Worm (Caenorhabditis elegans) whole organism, L1 larva: ENCODE measurements around the gene F25B5.3.
A peak's percentile ranks its signal among the peaks of the same experiment; 100 is the strongest.

Experiments used
- C04F5.9 ChIP-seq: sonication (generic microtip); optimal IDR thresholded peaks from 2 replicates; lab custom pipeline; 2016; ENCODE audit warnings: missing genetic modification characterization, missing compliant biosample characterization
- C34B4.2 ChIP-seq: sonication (generic microtip); optimal IDR thresholded peaks from 2 replicates; lab custom pipeline; 2017; ENCODE audit warnings: mild to moderate bottlenecking, missing genetic modification characterization, missing compliant biosample characterization
- Y116A8C.19 ChIP-seq: sonication (generic microtip); optimal IDR thresholded peaks from 2 replicates; lab custom pipeline; 2016; ENCODE audit warnings: missing compliant biosample characterization, missing genetic modification characterization, borderline replicate concordance
- aha-1 ChIP-seq: fragments of 150-350 bp; optimal IDR thresholded peaks from 2 replicates; lab custom pipeline; 2014; ENCODE audit warnings: missing biosample characterization, missing genetic modification characterization
- alr-1 ChIP-seq: fragments of 200-800 bp; sonication (Bioruptor generic); optimal IDR thresholded peaks from 2 replicates; lab custom pipeline; 2018; ENCODE audit warnings: borderline replicate concordance, mild to moderate bottlenecking, missing genetic modification characterization, missing compliant biosample characterization
- aly-2 ChIP-seq: fragments of 150-350 bp; optimal IDR thresholded peaks from 2 replicates; lab custom pipeline; 2014; ENCODE audit warnings: missing biosample characterization, missing genetic modification characterization
- ama-1 ChIP-seq: fragments of 150-350 bp; optimal IDR thresholded peaks from 2 replicates; lab custom pipeline; 2014
- ceh-8 ChIP-seq: fragments of 200-800 bp; sonication (Bioruptor generic); optimal IDR thresholded peaks from 2 replicates; lab custom pipeline; 2018; ENCODE audit warnings: mild to moderate bottlenecking, missing genetic modification characterization, moderate library complexity, missing compliant biosample characterization
- ceh-88 ChIP-seq: fragments of 200-800 bp; sonication (Bioruptor generic); IDR thresholded peaks from 2 replicates; pipeline ENCODE4 v1.3.6; 2022; ENCODE audit warnings: missing genetic modification characterization, missing compliant biosample characterization
- ceh-90 ChIP-seq: sonication (generic microtip); optimal IDR thresholded peaks from 2 replicates; lab custom pipeline; 2016; ENCODE audit warnings: missing genetic modification characterization, missing compliant biosample characterization
- dpl-1 ChIP-seq, 3 experiments: fragments of 150-350 bp in 2 of 3; sonication (generic microtip) in 1 of 3; optimal IDR thresholded peaks; 2 replicates each; lab custom pipeline; 2014 to 2017; ENCODE audit warnings: missing biosample characterization in 3 of 3, missing genetic modification characterization in 3 of 3, missing genetic modification reagents in 3 of 3
- dsc-1 ChIP-seq: sonication (generic microtip); optimal IDR thresholded peaks from 2 replicates; lab custom pipeline; 2016; ENCODE audit warnings: mild to moderate bottlenecking, missing genetic modification characterization, missing compliant biosample characterization
- egl-13 ChIP-seq: sonication (generic microtip); optimal IDR thresholded peaks from 2 replicates; lab custom pipeline; 2016; ENCODE audit warnings: missing genotype, missing genetic modification reagents, missing genetic modification characterization, missing compliant biosample characterization
- elt-3 ChIP-seq, 6 experiments: fragments of 150-350 bp in 1 of 6; sonication (generic microtip); optimal IDR thresholded peaks; 2 replicates each; lab custom pipeline; 2017 to 2018; ENCODE audit warnings: missing biosample characterization in 6 of 6, missing genetic modification characterization in 6 of 6, inconsistent platforms in 1 of 6
- ets-5 ChIP-seq: fragments of 200-800 bp; sonication (Bioruptor generic); IDR thresholded peaks from 2 replicates; pipeline ENCODE4 v1.3.6; 2022; ENCODE audit warnings: missing genetic modification characterization, missing compliant biosample characterization
- fkh-8 ChIP-seq: sonication (generic microtip); optimal IDR thresholded peaks from 2 replicates; lab custom pipeline; 2016; ENCODE audit warnings: mild to moderate bottlenecking, missing genetic modification characterization, missing compliant biosample characterization
- fos-1 ChIP-seq: fragments of 150-350 bp; optimal IDR thresholded peaks from 2 replicates; lab custom pipeline; 2014; ENCODE audit warnings: missing biosample characterization, missing genetic modification characterization
- hlh-17 ChIP-seq: fragments of 200-800 bp; sonication (Bioruptor generic); optimal IDR thresholded peaks from 2 replicates; lab custom pipeline; 2018; ENCODE audit warnings: missing genetic modification characterization, mild to moderate bottlenecking, missing compliant biosample characterization, moderate library complexity, borderline replicate concordance
- hlh-4 ChIP-seq: sonication (generic microtip); optimal IDR thresholded peaks from 2 replicates; lab custom pipeline; 2016; ENCODE audit warnings: mild to moderate bottlenecking, missing genetic modification characterization, missing compliant biosample characterization
- irx-1 ChIP-seq: sonication (generic microtip); optimal IDR thresholded peaks from 2 replicates; lab custom pipeline; 2016; ENCODE audit warnings: missing genetic modification characterization, missing compliant biosample characterization
- isw-1 ChIP-seq: fragments of 200-800 bp; sonication (Bioruptor generic); IDR thresholded peaks from 2 replicates; pipeline ENCODE4 v1.3.6; 2022; ENCODE audit warnings: missing genetic modification characterization, missing compliant biosample characterization
- lin-14 ChIP-seq: fragments of 200-800 bp; sonication (Bioruptor generic); optimal IDR thresholded peaks from 2 replicates; lab custom pipeline; 2018; ENCODE audit warnings: mild to moderate bottlenecking, missing genetic modification characterization, moderate library complexity, missing compliant biosample characterization
- lir-3 ChIP-seq: sonication (generic microtip); optimal IDR thresholded peaks from 2 replicates; lab custom pipeline; 2016; ENCODE audit warnings: mild to moderate bottlenecking, missing genetic modification characterization, moderate library complexity, missing compliant biosample characterization; ENCODE audit not compliant: poor library complexity
- lsy-2 ChIP-seq, 2 experiments: fragments of 150-350 bp; optimal IDR thresholded peaks; 2 replicates each; lab custom pipeline; 2014; ENCODE audit warnings: missing biosample characterization in 2 of 2, missing genetic modification characterization in 2 of 2
- mab-9 ChIP-seq: fragments of 200-800 bp; sonication (Bioruptor generic); IDR thresholded peaks from 2 replicates; pipeline ENCODE4 v1.3.6; 2022; ENCODE audit warnings: missing genetic modification reagents, missing genetic modification characterization, missing compliant biosample characterization
- mef-2 ChIP-seq: fragments of 150-350 bp; optimal IDR thresholded peaks from 2 replicates; lab custom pipeline; 2014; ENCODE audit warnings: missing biosample characterization, missing genetic modification characterization
- mep-1 ChIP-seq: fragments of 150-350 bp; optimal IDR thresholded peaks from 2 replicates; lab custom pipeline; 2014; ENCODE audit warnings: missing biosample characterization, missing genetic modification characterization
- nhr-12 ChIP-seq: sonication (generic microtip); optimal IDR thresholded peaks from 2 replicates; lab custom pipeline; 2017; ENCODE audit warnings: missing biosample characterization, missing genetic modification characterization
- nhr-19 ChIP-seq: fragments of 200-800 bp; sonication (Bioruptor generic); conservative IDR thresholded peaks from 2 replicates; pipeline ENCODE4 v1.3.6; 2022; ENCODE audit warnings: missing genetic modification characterization, missing compliant biosample characterization
- nhr-20 ChIP-seq: sonication (generic microtip); optimal IDR thresholded peaks from 2 replicates; lab custom pipeline; 2016; ENCODE audit warnings: mild to moderate bottlenecking, missing genetic modification characterization, missing compliant biosample characterization
- nhr-77 ChIP-seq: fragments of 150-350 bp; optimal IDR thresholded peaks from 2 replicates; lab custom pipeline; 2014; ENCODE audit warnings: missing biosample characterization, missing genetic modification characterization
- nhr-84 ChIP-seq: sonication (generic microtip); optimal IDR thresholded peaks from 2 replicates; lab custom pipeline; 2017; ENCODE audit warnings: missing biosample characterization, missing genetic modification characterization
- pax-3 ChIP-seq: fragments of 200-800 bp; sonication (Bioruptor generic); optimal IDR thresholded peaks from 2 replicates; lab custom pipeline; 2018; ENCODE audit warnings: mild to moderate bottlenecking, missing genetic modification characterization, moderate library complexity, missing compliant biosample characterization
- pqm-1 ChIP-seq: sonication (generic microtip); optimal IDR thresholded peaks from 3 replicates; lab custom pipeline; 2017; ENCODE audit warnings: missing biosample characterization, missing genetic modification characterization
- rnt-1 ChIP-seq: sonication (generic microtip); optimal IDR thresholded peaks from 2 replicates; lab custom pipeline; 2016; ENCODE audit warnings: mild to moderate bottlenecking, missing genetic modification characterization, moderate library complexity, missing compliant biosample characterization
- snpc-4 ChIP-seq: fragments of 150-350 bp; optimal IDR thresholded peaks from 2 replicates; lab custom pipeline; 2014; ENCODE audit warnings: missing biosample characterization, missing genetic modification characterization
- snu-23 ChIP-seq: sonication (generic microtip); optimal IDR thresholded peaks from 2 replicates; lab custom pipeline; 2016; ENCODE audit warnings: missing genetic modification characterization, missing compliant biosample characterization
- swsn-7 ChIP-seq: sonication (generic microtip); optimal IDR thresholded peaks from 2 replicates; lab custom pipeline; 2016; ENCODE audit warnings: missing genetic modification characterization, missing compliant biosample characterization
- tbx-2 ChIP-seq: sonication (generic microtip); optimal IDR thresholded peaks from 2 replicates; lab custom pipeline; 2016; ENCODE audit warnings: missing genetic modification characterization, missing compliant biosample characterization
- tlp-1 ChIP-seq: fragments of 150-350 bp; optimal IDR thresholded peaks from 2 replicates; lab custom pipeline; 2014; ENCODE audit warnings: missing biosample characterization, missing genetic modification characterization
- unc-130 ChIP-seq: fragments of 150-350 bp; optimal IDR thresholded peaks from 2 replicates; lab custom pipeline; 2017; ENCODE audit warnings: missing biosample characterization, missing genetic modification characterization, inconsistent platforms
- unc-30 ChIP-seq: sonication (generic microtip); optimal IDR thresholded peaks from 2 replicates; lab custom pipeline; 2017; ENCODE audit warnings: missing biosample characterization, missing genetic modification characterization
- unc-86 ChIP-seq: sonication (generic microtip); optimal IDR thresholded peaks from 2 replicates; lab custom pipeline; 2016; ENCODE audit warnings: missing genetic modification characterization, missing compliant biosample characterization
- vab-15 ChIP-seq: sonication (generic microtip); optimal IDR thresholded peaks from 2 replicates; lab custom pipeline; 2017; ENCODE audit warnings: missing genotype, mild to moderate bottlenecking, missing genetic modification characterization, missing compliant biosample characterization
- zip-4 ChIP-seq: fragments of 200-800 bp; sonication (Bioruptor generic); optimal IDR thresholded peaks from 2 replicates; lab custom pipeline; 2018; ENCODE audit warnings: mild to moderate bottlenecking, missing genetic modification characterization, moderate library complexity, missing compliant biosample characterization
- ztf-4 ChIP-seq: fragments of 150-350 bp; optimal IDR thresholded peaks from 2 replicates; lab custom pipeline; 2014; ENCODE audit warnings: missing biosample characterization, missing genetic modification characterization

Gene F25B5.3

DNA sequence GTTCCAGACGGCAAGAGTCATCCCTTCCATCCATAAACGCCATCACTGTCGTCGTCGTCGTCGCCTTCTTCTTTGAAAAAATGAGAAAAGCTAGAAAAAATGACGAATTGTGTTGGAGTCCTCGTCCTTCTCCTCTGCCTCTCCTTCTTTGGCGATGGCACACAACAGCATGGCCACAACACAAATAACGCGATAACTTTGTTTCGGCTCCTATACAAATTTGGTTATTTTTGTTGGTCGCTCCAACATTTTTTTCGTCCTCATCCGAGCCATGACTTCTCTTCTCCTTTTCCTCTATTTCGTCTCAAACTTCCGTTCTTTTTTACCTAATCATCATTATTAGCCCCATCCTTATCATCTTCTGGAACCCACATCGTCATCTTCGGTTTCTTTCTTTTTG lies 43.4 kb downstream of the F25B5.3 start (continued):
- no peak for TF ChIP-seq hlh-17 (GFP tag; lab: Kevin White, UChicago)
- no peak for TF ChIP-seq unc-86 (tag; lab: Kevin White, UChicago)
- no peak for TF ChIP-seq dsc-1 (tag; lab: Kevin White, UChicago)
- no peak for TF ChIP-seq aha-1 (tag; lab: Kevin White, UChicago)

DNA sequence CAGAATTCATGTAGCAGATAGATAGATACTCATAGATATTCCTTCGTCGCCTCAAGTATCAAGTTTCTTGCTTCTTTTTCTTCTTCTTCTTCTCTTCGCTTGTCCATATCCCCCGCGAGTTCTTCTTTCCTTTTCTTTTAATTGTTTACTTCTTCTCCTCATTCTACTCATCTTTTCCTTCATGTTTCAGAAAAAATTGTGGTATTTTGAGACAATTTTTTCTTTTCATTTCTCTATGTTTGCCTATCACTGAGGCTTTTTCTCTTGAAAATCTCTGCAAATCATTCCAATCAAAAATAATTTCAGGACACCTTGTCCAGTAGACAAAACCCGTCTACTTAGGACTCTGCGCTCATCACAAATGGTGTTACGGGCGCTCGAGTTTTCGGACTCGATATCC lies 44.2 kb downstream of the F25B5.3 start, which contains the start of gene T04C9.1:
Gene T04C9.1 (plus strand): TSS at position 301 of the 400 bp plus-strand sequence.
- TF ChIP-seq egl-13 (tag; lab: Kevin White, UChicago) (no peak), swsn-7 (tag; lab: Kevin White, UChicago) (no peak), tlp-1 (no peak), nhr-77 (tag; lab: Kevin White, UChicago) (no peak), snpc-4 (tag; lab: Kevin White, UChicago) (no peak), snu-23 (GFP tag; lab: Kevin White, UChicago) (no peak), ceh-88 (GFP tag; lab: Robert Waterston, UW) (no peak), nhr-84 (tag; lab: Kevin White, UChicago) (no peak), mep-1 (tag; lab: Kevin White, UChicago) (no peak), Y116A8C.19 (no peak), lir-3 (tag; lab: Kevin White, UChicago) (no peak), tbx-2 (tag; lab: Kevin White, UChicago) (no peak), ceh-90 (tag; lab: Kevin White, UChicago) (no peak), unc-130 (tag; lab: Kevin White, UChicago) (no peak), nhr-20 (no peak), unc-86 (tag; lab: Kevin White, UChicago) (no peak), mef-2 (tag; lab: Kevin White, UChicago) (no peak), hlh-4 (no peak)

DNA sequence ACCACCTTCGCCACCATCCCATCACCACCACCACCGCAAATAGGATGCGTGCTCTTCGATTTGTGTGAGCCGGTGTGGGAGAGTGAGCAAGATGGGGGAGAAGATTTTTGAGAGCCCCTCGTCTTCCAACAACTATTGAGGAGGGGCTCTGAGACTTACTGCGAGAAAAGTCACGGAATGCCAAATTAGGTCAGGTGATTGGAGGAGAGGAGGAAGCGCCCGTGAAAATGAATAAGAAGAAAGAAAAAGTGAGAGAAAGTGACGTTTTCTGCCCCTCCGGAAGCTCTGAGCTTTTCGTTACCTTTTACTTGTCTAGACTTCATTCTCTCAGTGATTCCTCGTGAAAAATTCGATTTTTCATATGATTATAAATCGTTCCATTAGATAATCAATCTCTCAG lies 50.0 kb downstream of the F25B5.3 start:
- TF ChIP-seq ceh-8 (peak; percentile 37), ztf-4 (tag; lab: Kevin White, UChicago) (no peak), lin-14 (GFP tag; lab: Kevin White, UChicago) (peak; percentile 55), fkh-8 (tag; lab: Kevin White, UChicago) (peak; percentile 36), aly-2 (tag; lab: Kevin White, UChicago) (no peak), mab-9 (GFP tag; lab: Robert Waterston, UW) (0 out of 2 replicates have a peak, but pooled peaks have one; percentile 7), irx-1 (tag; lab: Kevin White, UChicago) (no peak), unc-86 (tag; lab: Kevin White, UChicago) (peak; percentile 67)

DNA sequence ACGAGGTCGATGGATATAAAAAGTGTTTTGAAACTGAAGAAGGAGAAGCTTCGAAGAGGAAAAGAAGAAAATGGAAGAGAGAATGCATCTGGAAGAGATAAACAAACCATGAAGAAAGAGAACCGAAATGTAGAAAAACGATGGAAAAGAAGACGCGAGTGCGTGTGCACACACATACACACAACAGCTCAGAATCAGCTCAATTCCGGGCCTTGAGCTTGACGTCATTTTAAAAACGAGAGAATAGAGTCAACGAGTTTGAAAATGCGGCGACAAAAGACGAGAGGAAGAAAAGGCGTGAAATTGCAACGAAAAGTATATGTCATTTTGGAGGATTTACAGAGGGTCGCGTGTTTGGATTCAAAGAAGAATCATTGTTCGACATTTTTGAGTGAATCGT lies 50.9 kb downstream of the F25B5.3 start:
- TF ChIP-seq elt-3 (tag; optimal IDR thresholded peaks at IDR 0.05; lab: Kevin White, UChicago): no peak
- TF ChIP-seq tlp-1: no peak
- TF ChIP-seq alr-1 (tag; lab: Kevin White, UChicago): no peak
- TF ChIP-seq lsy-2 (tag; optimal IDR thresholded peaks at IDR 0.05; lab: Kevin White, UChicago): peak; percentile 20 to 62
- TF ChIP-seq ztf-4 (tag; lab: Kevin White, UChicago): no peak
- no peak for TF ChIP-seq aly-2 (tag; lab: Kevin White, UChicago)
- TF ChIP-seq rnt-1: no peak
- TF ChIP-seq mep-1 (tag; lab: Kevin White, UChicago): no peak
- no peak for TF ChIP-seq ama-1 (lab: Kevin White, UChicago)
- TF ChIP-seq snu-23 (GFP tag; lab: Kevin White, UChicago): peak; percentile 25
- TF ChIP-seq fos-1: no peak
- TF ChIP-seq unc-30 (tag; lab: Kevin White, UChicago): no peak
- no peak for TF ChIP-seq unc-86 (tag; lab: Kevin White, UChicago)
- no peak for TF ChIP-seq dpl-1 (GFP tag; optimal IDR thresholded peaks at IDR 0.05; lab: Kevin White, UChicago)
- TF ChIP-seq C34B4.2 (tag; lab: Kevin White, UChicago): no peak
- no peak for TF ChIP-seq vab-15 (tag; lab: Kevin White, UChicago)
- no peak for TF ChIP-seq pqm-1 (tag; lab: Kevin White, UChicago)
- peak; percentile 23 for TF ChIP-seq swsn-7 (tag; lab: Kevin White, UChicago)
- TF ChIP-seq nhr-77 (tag; lab: Kevin White, UChicago): no peak
- no peak for TF ChIP-seq ceh-8
- no peak for TF ChIP-seq zip-4 (GFP tag; lab: Kevin White, UChicago)
- TF ChIP-seq pax-3 (tag; lab: Kevin White, UChicago): peak; percentile 44
- 0 out of 2 replicates have a peak, but pooled peaks have one; percentile 7 for TF ChIP-seq isw-1 (GFP tag; lab: Robert Waterston, UW)
- TF ChIP-seq ets-5 (GFP tag; lab: Robert Waterston, UW): no peak
- TF ChIP-seq nhr-12 (tag; lab: Kevin White, UChicago): no peak
- TF ChIP-seq nhr-19 (GFP tag; lab: Robert Waterston, UW): 0 out of 2 replicates have a peak, but pooled peaks have one; percentile 2
- no peak for TF ChIP-seq C04F5.9 (tag; lab: Kevin White, UChicago)
- TF ChIP-seq nhr-84 (tag; lab: Kevin White, UChicago): no peak
